Fruit fly (Drosophila melanogaster): ENCODE data around the gene CG9578.

CG9578 gene

dm6 chrX:20173464-20173995 lies 3.5 kb downstream of the CG9578 start, which contains the start of gene AnxB10 (continued):
- TF ChIP-seq Hr78 (GFP tag; optimal IDR thresholded peaks at IDR 0.05) (no peak), cwo (GFP tag; optimal IDR thresholded peaks at IDR 0.05) (peak; percentile 58), Elba2 (GFP tag; optimal IDR thresholded peaks at IDR 0.05) (no peak), sim (GFP tag; IDR thresholded peaks at IDR 0.05) (no peak; the same call in 1 of the 2 replicates), tx (GFP tag; optimal IDR thresholded peaks at IDR 0.05) (no peak), sob (GFP tag; IDR thresholded peaks at IDR 0.05) (peak; percentile 56; the same call in 1 of the 2 replicates), CG43689 (GFP tag; IDR thresholded peaks at IDR 0.05) (0 out of 2 replicates have a peak, but pooled peaks have one; percentile 24), CG4617 (GFP tag; optimal IDR thresholded peaks at IDR 0.05; ENCODE audit: borderline replicate concordance) (no peak), sug (tag; optimal IDR thresholded peaks at IDR 0.05) (peak; percentile 4), croc (GFP tag; conservative IDR thresholded peaks at IDR 0.05) (peak; percentile 26; the same call in 1 of the 3 replicates), CG32767 (GFP tag; IDR thresholded peaks at IDR 0.05) (0 out of 2 replicates have a peak, but pooled peaks have one; percentile 18), chn (GFP tag; optimal IDR thresholded peaks at IDR 0.05) (peak; percentile 44), cg (GFP tag; optimal IDR thresholded peaks at IDR 0.05) (no peak), CG7372 (GFP tag; IDR thresholded peaks at IDR 0.05) (no peak), da (GFP tag; optimal IDR thresholded peaks at IDR 0.05) (no peak), CG11696 (GFP tag; IDR thresholded peaks at IDR 0.05) (no peak), Ptx1 (GFP tag; IDR thresholded peaks at IDR 0.05) (peak; percentile 69), MESR4 (GFP tag; optimal IDR thresholded peaks at IDR 0.05) (no peak), CG8388 (GFP tag; optimal IDR thresholded peaks at IDR 0.05) (peak; percentile 39), Oaz (GFP tag; IDR thresholded peaks at IDR 0.05) (no peak), gce (GFP tag; IDR thresholded peaks at IDR 0.05) (no peak), wek (GFP tag; optimal IDR thresholded peaks at IDR 0.05) (no peak), Drgx (GFP tag; IDR thresholded peaks at IDR 0.05) (peak; percentile 93), h (optimal IDR thresholded peaks at IDR 0.05) (no peak), bcd (GFP tag; optimal IDR thresholded peaks at IDR 0.05) (peak; percentile 75), CG1647 (GFP tag; optimal IDR thresholded peaks at IDR 0.05) (peak; percentile 11), ewg (GFP tag; optimal IDR thresholded peaks at IDR 0.05) (peak; percentile 31), CG9932 (GFP tag; IDR thresholded peaks at IDR 0.05) (0 out of 2 replicates have a peak, but pooled peaks have one; percentile 21), z (GFP tag; IDR thresholded peaks at IDR 0.05) (no peak), CG6791 (GFP tag; IDR thresholded peaks at IDR 0.05; ENCODE audit: partially characterized antibody) (no peak), Kr (GFP tag; optimal IDR thresholded peaks at IDR 0.05) (no peak), CG15269 (tag; optimal IDR thresholded peaks at IDR 0.05) (peak; percentile 55), B-H2 (GFP tag; optimal IDR thresholded peaks at IDR 0.05) (no peak), CG15696 (tag; optimal IDR thresholded peaks at IDR 0.05) (no peak), CG3407 (GFP tag; optimal IDR thresholded peaks at IDR 0.05) (no peak), amos (GFP tag; IDR thresholded peaks at IDR 0.05; ENCODE audit: partially characterized antibody) (no peak), Fer1 (GFP tag; optimal IDR thresholded peaks at IDR 0.05) (peak; percentile 76), Vsx1 (GFP tag; optimal IDR thresholded peaks at IDR 0.05) (no peak), pfk (GFP tag; optimal IDR thresholded peaks at IDR 0.05) (no peak), pnt (GFP tag; optimal IDR thresholded peaks at IDR 0.05) (peak; percentile 25), CG9437 (GFP tag; optimal IDR thresholded peaks at IDR 0.05) (peak; percentile 49), CG11247 (GFP tag; IDR thresholded peaks at IDR 0.05) (no peak), CG10959 (GFP tag; IDR thresholded peaks at IDR 0.05) (no peak), bowl (GFP tag; IDR thresholded peaks at IDR 0.05) (peak; percentile 61; the same call in 1 of the 2 replicates), Dfd (GFP tag; optimal IDR thresholded peaks at IDR 0.05) (no peak), CG17612 (GFP tag; IDR thresholded peaks at IDR 0.05) (no peak), CG12219 (GFP tag; optimal IDR thresholded peaks at IDR 0.05) (no peak), jigr1 (GFP tag; IDR thresholded peaks at IDR 0.05) (peak; percentile 40; the same call in 2 of the 3 replicates), nom (GFP tag; optimal IDR thresholded peaks at IDR 0.05) (peak; percentile 86), Gsc (GFP tag; IDR thresholded peaks at IDR 0.05) (no peak), CG32532 (GFP tag; IDR thresholded peaks at IDR 0.05) (no peak; the same call in 1 of the 2 replicates)
